Worm (Caenorhabditis elegans) whole organism, L1 larva: ENCODE data around the gene cutl-2.

Experiments used
- egl-27 ChIP-seq, 2 experiments: fragments of 150-350 bp in 1 of 2; sonication (generic microtip); optimal IDR thresholded peaks; 3 replicates each; lab custom pipeline; 2017 to 2018; ENCODE audit warnings: missing biosample characterization in 2 of 2, missing genetic modification characterization in 2 of 2, missing genetic modification reagents in 2 of 2
- nhr-28 ChIP-seq: fragments of 150-350 bp; optimal IDR thresholded peaks from 2 replicates; lab custom pipeline; 2014; ENCODE audit warnings: missing biosample characterization, missing genetic modification characterization
- snpc-4 ChIP-seq: fragments of 150-350 bp; optimal IDR thresholded peaks from 2 replicates; lab custom pipeline; 2014; ENCODE audit warnings: missing biosample characterization, missing genetic modification characterization
- sptf-1 ChIP-seq: fragments of 150-350 bp; optimal IDR thresholded peaks from 2 replicates; lab custom pipeline; 2014; ENCODE audit warnings: missing biosample characterization, missing genetic modification characterization
- swsn-7 ChIP-seq: sonication (generic microtip); optimal IDR thresholded peaks from 2 replicates; lab custom pipeline; 2016; ENCODE audit warnings: missing genetic modification characterization, missing compliant biosample characterization
- unc-98 ChIP-seq: fragments of 200-800 bp; sonication (Bioruptor generic); IDR thresholded peaks from 2 replicates; pipeline ENCODE4 v1.3.6; 2022; ENCODE audit warnings: missing genetic modification characterization, missing compliant biosample characterization

- TF ChIP-seq unc-98 (GFP tag; lab: Robert Waterston, UW): no peak
- TF ChIP-seq sptf-1 (tag; lab: Kevin White, UChicago): no peak
- TF ChIP-seq snpc-4 (tag; lab: Kevin White, UChicago): no peak
- no peak for TF ChIP-seq egl-27 (tag; optimal IDR thresholded peaks at IDR 0.05; lab: Kevin White, UChicago)
- TF ChIP-seq nhr-28 (tag; lab: Kevin White, UChicago): no peak
- no peak for TF ChIP-seq swsn-7 (tag; lab: Kevin White, UChicago)
Measured at ce11 chrII:9713083-9713482, 11.4 kb downstream of the cutl-2 start.
